Fruit fly (Drosophila melanogaster) whole organism, wandering third instar larva: ENCODE measurements around the gene Ir94g.

Experiments used
- CG9705 ChIP-seq: fragments of 200-800 bp; sonication (Bioruptor generic); optimal IDR thresholded peaks from 2 replicates; lab custom pipeline; 2018; ENCODE audit warnings: missing biosample characterization, mild to moderate bottlenecking, missing genetic modification characterization
- Jra ChIP-seq: sonication (Bioruptor generic); optimal IDR thresholded peaks from 2 replicates; lab custom pipeline; 2016; ENCODE audit warnings: missing biosample characterization, missing genetic modification characterization
- OdsH ChIP-seq: fragments of 200-800 bp; sonication (Bioruptor generic); optimal IDR thresholded peaks from 2 replicates; lab custom pipeline; 2016; ENCODE audit warnings: missing biosample characterization, mild to moderate bottlenecking, missing genetic modification characterization
- dmrt93B ChIP-seq: fragments of 200-800 bp; sonication (Bioruptor generic); optimal IDR thresholded peaks from 2 replicates; lab custom pipeline; 2018; ENCODE audit warnings: missing biosample characterization, mild to moderate bottlenecking, missing genetic modification characterization
- foxo ChIP-seq, 2 experiments: fragments of 200-800 bp; sonication (Bioruptor generic); optimal IDR thresholded peaks; 2 replicates in 1 of 2; 3 replicates in 1 of 2; lab custom pipeline; 2016 to 2017; ENCODE audit warnings: missing biosample characterization in 2 of 2, missing genetic modification characterization in 2 of 2
- pan ChIP-seq: fragments of >200 bp; optimal IDR thresholded peaks from 2 replicates; lab custom pipeline; 2017
- usp ChIP-seq: fragments of >200 bp; optimal IDR thresholded peaks from 2 replicates; lab custom pipeline; 2017; ENCODE audit warnings: missing biosample characterization, missing genetic modification characterization

dm6 chr3R:23519395-23520101 is 35.9 kb downstream of the Ir94g start, which contains the start of gene Irk2:
- no peak for TF ChIP-seq dmrt93B
- no peak for TF ChIP-seq Jra (GFP tag; lab: Kevin White, UChicago)
- TF ChIP-seq OdsH = no peak
- TF ChIP-seq foxo (GFP tag; optimal IDR thresholded peaks at IDR 0.05; lab: Kevin White, UChicago) = no peak
- no peak for TF ChIP-seq pan (lab: Kevin White, UChicago)
- TF ChIP-seq CG9705 = no peak
- no peak for TF ChIP-seq usp (GFP tag; lab: Kevin White, UChicago)
